Fruit fly (Drosophila melanogaster) whole organism, adult: ENCODE data around the gene dl.

Experiments
- CG11617 ChIP-seq: fragments of 200-800 bp; sonication (Bioruptor generic); optimal IDR thresholded peaks from 2 replicates; lab custom pipeline; 2017; ENCODE audit warnings: mild to moderate bottlenecking, missing biosample characterization, missing genetic modification reagents, missing genetic modification characterization
- CG12768 ChIP-seq: fragments of 200-800 bp; sonication (Bioruptor generic); optimal IDR thresholded peaks from 2 replicates; lab custom pipeline; 2017; ENCODE audit warnings: missing biosample characterization, missing genetic modification characterization, mild to moderate bottlenecking, moderate library complexity, missing genetic modification reagents
- CG14711 ChIP-seq: fragments of 200-800 bp; sonication (Bioruptor generic); optimal IDR thresholded peaks from 2 replicates; lab custom pipeline; 2018; ENCODE audit warnings: missing biosample characterization, mild to moderate bottlenecking, missing genetic modification characterization, moderate library complexity
- CG1620 ChIP-seq: fragments of 200-800 bp; sonication (Bioruptor generic); optimal IDR thresholded peaks from 2 replicates; lab custom pipeline; 2016; ENCODE audit warnings: missing biosample characterization, missing genetic modification characterization
- CG33017 ChIP-seq: fragments of 200-800 bp; sonication (Bioruptor generic); optimal IDR thresholded peaks from 2 replicates; lab custom pipeline; 2018; ENCODE audit warnings: missing biosample characterization, mild to moderate bottlenecking, missing genetic modification characterization, moderate library complexity
- CG5204 ChIP-seq: fragments of 200-800 bp; sonication (Bioruptor generic); optimal IDR thresholded peaks from 2 replicates; lab custom pipeline; 2016; ENCODE audit warnings: missing biosample characterization, missing genetic modification characterization
- CG7045 ChIP-seq: fragments of 200-800 bp; sonication (Bioruptor generic); optimal IDR thresholded peaks from 2 replicates; lab custom pipeline; 2017; ENCODE audit warnings: missing biosample characterization, mild to moderate bottlenecking, missing genetic modification characterization
- CG7101 ChIP-seq: fragments of 200-800 bp; sonication (Bioruptor generic); optimal IDR thresholded peaks from 2 replicates; lab custom pipeline; 2018; ENCODE audit warnings: missing biosample characterization, mild to moderate bottlenecking, missing genetic modification characterization, moderate library complexity
- Clk ChIP-seq: fragments of 200-800 bp; sonication (Bioruptor generic); optimal IDR thresholded peaks from 2 replicates; lab custom pipeline; 2017; ENCODE audit warnings: missing biosample characterization, missing genetic modification characterization
- Crg-1 ChIP-seq: fragments of 200-800 bp; sonication (Bioruptor generic); optimal IDR thresholded peaks from 2 replicates; lab custom pipeline; 2016; ENCODE audit warnings: missing biosample characterization, missing genetic modification characterization
- Hr96 ChIP-seq: fragments of 200-800 bp; sonication (Bioruptor generic); optimal IDR thresholded peaks from 2 replicates; lab custom pipeline; 2016; ENCODE audit warnings: missing biosample characterization, missing genetic modification characterization
- Mnt ChIP-seq: fragments of 200-800 bp; sonication (Bioruptor generic); optimal IDR thresholded peaks from 2 replicates; lab custom pipeline; 2016; ENCODE audit warnings: missing biosample characterization, mild to moderate bottlenecking, missing genetic modification characterization
- bab1 ChIP-seq: fragments of 200-800 bp; sonication (Bioruptor generic); optimal IDR thresholded peaks from 3 replicates; lab custom pipeline; 2019; ENCODE audit warnings: missing biosample characterization, mild to moderate bottlenecking, missing genetic modification characterization, moderate library complexity
- cic ChIP-seq: fragments of 200-800 bp; sonication (Bioruptor generic); optimal IDR thresholded peaks from 2 replicates; lab custom pipeline; 2017; ENCODE audit warnings: missing biosample characterization, mild to moderate bottlenecking, missing genetic modification characterization, moderate library complexity
- cnc ChIP-seq, 2 experiments: fragments of >200 bp; optimal IDR thresholded peaks; 2 replicates each; lab custom pipeline; 2017
- kay ChIP-seq: fragments of 200-800 bp; sonication (Bioruptor generic); peaks from one replicate; lab custom pipeline; 2016; ENCODE audit warnings: missing biosample characterization, missing genetic modification characterization, borderline replicate concordance
- ovo ChIP-seq: fragments of 200-800 bp; sonication (Bioruptor generic); optimal IDR thresholded peaks from 2 replicates; lab custom pipeline; 2016; ENCODE audit warnings: missing biosample characterization, missing genetic modification characterization
- pad ChIP-seq: fragments of 200-800 bp; sonication (Bioruptor generic); optimal IDR thresholded peaks from 3 replicates; lab custom pipeline; 2017; ENCODE audit warnings: missing biosample characterization, missing genetic modification characterization, mild to moderate bottlenecking, moderate library complexity, missing genetic modification reagents
- tj ChIP-seq: fragments of 200-800 bp; sonication (Bioruptor generic); optimal IDR thresholded peaks from 3 replicates; lab custom pipeline; 2017; ENCODE audit warnings: missing biosample characterization, mild to moderate bottlenecking, missing genetic modification characterization, moderate library complexity
- toe ChIP-seq: fragments of 200-800 bp; sonication (Bioruptor generic); optimal IDR thresholded peaks from 2 replicates; lab custom pipeline; 2016; ENCODE audit warnings: missing biosample characterization, missing genetic modification characterization

Gene dl

DNA sequence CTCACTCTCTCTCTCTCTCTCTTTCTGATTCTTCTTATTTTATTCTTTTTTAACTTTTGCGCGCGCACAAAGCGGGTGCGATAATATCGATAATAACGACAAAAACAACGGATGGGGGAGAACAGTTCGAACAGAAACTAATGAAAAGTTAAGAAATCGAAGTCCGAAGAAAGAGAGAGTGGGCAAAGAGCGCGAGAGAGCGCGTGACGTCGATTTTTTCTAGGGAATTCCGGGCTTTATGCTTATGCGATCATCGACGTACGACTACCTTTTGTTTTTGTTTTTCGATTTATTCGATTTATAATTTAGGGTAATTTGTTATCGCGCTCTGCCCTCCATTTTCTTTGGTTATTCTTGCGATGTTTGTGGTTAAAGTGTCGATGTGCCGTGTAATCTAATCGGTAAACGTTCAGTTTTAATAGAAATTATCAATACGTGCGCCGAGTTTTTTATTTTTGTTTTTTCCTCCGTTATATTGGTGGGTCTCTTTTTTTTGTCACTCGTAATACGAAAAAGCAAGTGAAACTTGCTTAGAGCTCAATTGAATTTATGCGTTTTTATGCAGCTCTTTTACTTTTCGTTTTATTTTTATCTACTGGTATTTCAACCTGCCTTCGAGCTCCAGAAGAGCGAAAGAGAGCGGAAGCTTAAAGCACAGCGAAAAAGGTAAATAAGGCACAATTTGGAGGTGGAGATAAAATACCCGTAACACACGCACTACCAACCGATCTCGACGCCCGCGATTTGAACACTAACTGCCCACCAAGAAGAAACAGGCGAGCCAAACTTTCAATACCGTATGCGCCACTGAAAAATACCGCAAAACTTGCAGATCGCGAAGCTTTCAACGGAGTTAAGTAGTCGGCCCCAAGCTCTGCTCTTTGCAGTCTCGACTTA lies at the start of gene dl:
dl (minus strand) TSS at position 757 of the 897 bp plus-strand sequence.
- TF ChIP-seq kay (peak; percentile 86), Crg-1 (GFP tag; lab: Kevin White, UChicago) (no peak), CG7101 (tag; lab: Kevin White, UChicago) (no peak), CG12768 (GFP tag; lab: Kevin White, UChicago) (peak; percentile 1), CG11617 (GFP tag; lab: Kevin White, UChicago) (peak; percentile 41), Clk (no peak), CG1620 (GFP tag; lab: Kevin White, UChicago) (no peak), bab1 (GFP tag; lab: Kevin White, UChicago) (no peak), CG5204 (no peak), CG33017 (tag; lab: Kevin White, UChicago) (peak; percentile 3), ovo (GFP tag; lab: Kevin White, UChicago) (peak; percentile 56), CG7045 (GFP tag; lab: Kevin White, UChicago) (no peak), CG14711 (tag; lab: Kevin White, UChicago) (no peak), cnc (optimal IDR thresholded peaks at IDR 0.05; lab: Kevin White, UChicago) (no peak), Hr96 (no peak), toe (GFP tag; lab: Kevin White, UChicago) (no peak), Mnt (GFP tag; lab: Kevin White, UChicago) (peak; percentile 26), tj (GFP tag; lab: Kevin White, UChicago) (peak; percentile 16)

dm6 chr2L:17498721-17499120 lies 48.6 kb upstream of the dl start, which contains the start of gene CG15142:
Gene CG15142 (minus strand): TSS chr2L:17498821.
- TF ChIP-seq CG33017 (tag; lab: Kevin White, UChicago) = no peak
- no peak for TF ChIP-seq CG12768 (GFP tag; lab: Kevin White, UChicago)

- TF ChIP-seq kay = no peak
- no peak for TF ChIP-seq CG1620 (GFP tag; lab: Kevin White, UChicago)
- no peak for TF ChIP-seq cnc (optimal IDR thresholded peaks at IDR 0.05; lab: Kevin White, UChicago)
Measured at dm6 chr2L:17497108-17497507, 46.9 kb upstream of the dl start, which contains the start of gene qua. Gene qua (minus strand): TSS chr2L:17497208.

dm6 chr2L:17495759-17496158 lies 45.6 kb upstream of the dl start:
- TF ChIP-seq CG1620 (GFP tag; lab: Kevin White, UChicago) (no peak), toe (GFP tag; lab: Kevin White, UChicago) (no peak), pad (GFP tag; lab: Kevin White, UChicago) (no peak), CG7101 (tag; lab: Kevin White, UChicago) (no peak), CG33017 (tag; lab: Kevin White, UChicago) (no peak), kay (no peak), Clk (no peak)

- TF ChIP-seq Crg-1 (GFP tag; lab: Kevin White, UChicago) (no peak), CG12768 (GFP tag; lab: Kevin White, UChicago) (no peak), CG11617 (GFP tag; lab: Kevin White, UChicago) (no peak), CG1620 (GFP tag; lab: Kevin White, UChicago) (no peak), tj (GFP tag; lab: Kevin White, UChicago) (no peak), pad (GFP tag; lab: Kevin White, UChicago) (no peak), bab1 (GFP tag; lab: Kevin White, UChicago) (no peak), kay (no peak), CG7101 (tag; lab: Kevin White, UChicago) (no peak), cic (GFP tag; lab: Kevin White, UChicago) (no peak), CG5204 (no peak), CG33017 (tag; lab: Kevin White, UChicago) (no peak)
Measured at dm6 chr2L:17492680-17493079, 42.5 kb upstream of the dl start.

dm6 chr2L:17486264-17486663 lies 36.1 kb upstream of the dl start, which contains the start of gene CG43220:
Gene CG43220 (plus strand): TSS chr2L:17486564.
- TF ChIP-seq bab1 (GFP tag; lab: Kevin White, UChicago) (no peak), CG5204 (no peak), Clk (no peak)

- TF ChIP-seq toe (GFP tag; lab: Kevin White, UChicago) (no peak), CG1620 (GFP tag; lab: Kevin White, UChicago) (no peak), CG14711 (tag; lab: Kevin White, UChicago) (no peak), kay (no peak)
Measured at dm6 chr2L:17485457-17485856, 35.3 kb upstream of the dl start, which contains the start of the genes CG43221 and CG43645. Gene CG43221 (plus strand): TSS chr2L:17485757. Gene CG43645 (plus strand): TSS chr2L:17485757.
